Fruit fly (Drosophila melanogaster) whole organism, embryonic: Measurements from ENCODE around the gene CG14537.
A peak's percentile ranks its signal among the peaks of the same experiment; 100 is the strongest.

Experiments
- CG10147 ChIP-seq: fragments of 200-800 bp; sonication (Bioruptor generic); optimal IDR thresholded peaks from 2 replicates; lab custom pipeline; 2019; ENCODE audit warnings: missing biosample characterization, mild to moderate bottlenecking, missing genetic modification characterization, moderate library complexity
- CG11085 ChIP-seq: fragments of 200-800 bp; sonication (Bioruptor generic); IDR thresholded peaks from 2 replicates; pipeline ENCODE4 v1.3.6; 2022; ENCODE audit warnings: missing biosample characterization, missing genetic modification characterization
- CG12219 ChIP-seq: fragments of 200-800 bp; sonication (Bioruptor generic); optimal IDR thresholded peaks from 3 replicates; lab custom pipeline; 2018; ENCODE audit warnings: missing biosample characterization, mild to moderate bottlenecking, missing genetic modification characterization
- CG1529 ChIP-seq: fragments of 200-800 bp; sonication (Bioruptor generic); optimal IDR thresholded peaks from 3 replicates; lab custom pipeline; 2018; ENCODE audit warnings: missing biosample characterization, missing genetic modification characterization
- CG15514 ChIP-seq: fragments of 200-800 bp; sonication (Bioruptor generic); optimal IDR thresholded peaks from 3 replicates; lab custom pipeline; 2017; ENCODE audit warnings: missing biosample characterization, missing genetic modification characterization, mild to moderate bottlenecking, moderate library complexity, missing genetic modification reagents
- CG15696 ChIP-seq: fragments of 200-800 bp; sonication (Bioruptor generic); optimal IDR thresholded peaks from 2 replicates; lab custom pipeline; 2019; ENCODE audit warnings: missing biosample characterization, mild to moderate bottlenecking, missing genetic modification characterization, moderate library complexity
- CG16813 ChIP-seq: fragments of 200-800 bp; sonication (Bioruptor generic); IDR thresholded peaks from 3 replicates; pipeline ENCODE4 v1.3.6; 2022; ENCODE audit warnings: missing biosample characterization, missing genetic modification characterization; ENCODE audit not compliant: partially characterized antibody
- CG17612 ChIP-seq: fragments of 200-800 bp; sonication (Bioruptor generic); IDR thresholded peaks from 2 replicates; pipeline ENCODE4 v1.3.6; 2022; ENCODE audit warnings: missing biosample characterization, missing genetic modification characterization
- CG17912 ChIP-seq: fragments of 200-800 bp; sonication (Bioruptor generic); optimal IDR thresholded peaks from 2 replicates; lab custom pipeline; 2018; ENCODE audit warnings: missing biosample characterization, mild to moderate bottlenecking, missing genetic modification characterization
- CG2678 ChIP-seq: fragments of 200-800 bp; sonication (Bioruptor generic); optimal IDR thresholded peaks from 3 replicates; lab custom pipeline; 2019; ENCODE audit warnings: missing biosample characterization, mild to moderate bottlenecking, missing genetic modification characterization, moderate library complexity
- CG33213 ChIP-seq: fragments of 200-800 bp; sonication (Bioruptor generic); optimal IDR thresholded peaks from 3 replicates; lab custom pipeline; 2016; ENCODE audit warnings: missing biosample characterization, missing genetic modification characterization
- CG33557 ChIP-seq: fragments of 200-800 bp; sonication (Bioruptor generic); optimal IDR thresholded peaks from 2 replicates; lab custom pipeline; 2019; ENCODE audit warnings: missing biosample characterization, mild to moderate bottlenecking, missing genetic modification characterization, moderate library complexity
- CG3995 ChIP-seq: fragments of 200-800 bp; sonication (Bioruptor generic); optimal IDR thresholded peaks from 3 replicates; lab custom pipeline; 2016; ENCODE audit warnings: missing biosample characterization, missing genetic modification characterization
- CG42726 ChIP-seq: fragments of 200-800 bp; sonication (Bioruptor generic); IDR thresholded peaks from 2 replicates; pipeline ENCODE4 v1.3.6; 2022; ENCODE audit warnings: missing biosample characterization, missing genetic modification characterization; ENCODE audit not compliant: partially characterized antibody
- CG4360 ChIP-seq: fragments of 200-800 bp; sonication (Bioruptor generic); IDR thresholded peaks from 2 replicates; pipeline ENCODE4 v1.3.6; 2022; ENCODE audit warnings: missing biosample characterization, missing genetic modification characterization
- CG4404 ChIP-seq: fragments of 200-800 bp; sonication (Bioruptor generic); IDR thresholded peaks from 2 replicates; pipeline ENCODE4 v1.3.6; 2022; ENCODE audit warnings: missing biosample characterization, missing genetic modification characterization
- CG4730 ChIP-seq: fragments of 200-800 bp; sonication (Bioruptor generic); IDR thresholded peaks from 2 replicates; pipeline ENCODE4 v1.3.6; 2022; ENCODE audit warnings: missing biosample characterization, missing genetic modification characterization
- CG4820 ChIP-seq: fragments of 200-800 bp; sonication (Bioruptor generic); optimal IDR thresholded peaks from 3 replicates; lab custom pipeline; 2016; ENCODE audit warnings: missing biosample characterization, missing genetic modification characterization
- CG5953 ChIP-seq: fragments of 200-800 bp; sonication (Bioruptor generic); IDR thresholded peaks from 2 replicates; pipeline ENCODE4 v1.3.6; 2022; ENCODE audit warnings: missing biosample characterization, missing genetic modification characterization
- CG7928 ChIP-seq: fragments of 200-800 bp; sonication (Bioruptor generic); optimal IDR thresholded peaks from 2 replicates; lab custom pipeline; 2017; ENCODE audit warnings: missing biosample characterization, mild to moderate bottlenecking, missing genetic modification characterization
- CG9609 ChIP-seq: fragments of 200-800 bp; sonication (Bioruptor generic); optimal IDR thresholded peaks from 3 replicates; lab custom pipeline; 2016; ENCODE audit warnings: missing biosample characterization, missing genetic modification characterization
- Deaf1 ChIP-seq: fragments of 200-800 bp; optimal IDR thresholded peaks from 3 replicates; lab custom pipeline; 2019; ENCODE audit warnings: missing biosample characterization, mild to moderate bottlenecking, missing genetic modification characterization, moderate library complexity
- Dip2 ChIP-seq: fragments of 200-800 bp; sonication (Bioruptor generic); IDR thresholded peaks from 2 replicates; pipeline ENCODE4 v1.3.6; 2022; ENCODE audit warnings: missing biosample characterization, missing genetic modification characterization
- Dll ChIP-seq: fragments of 200-800 bp; sonication (Bioruptor generic); IDR thresholded peaks from 4 replicates; pipeline ENCODE4 v1.3.6; 2022; ENCODE audit warnings: missing biosample characterization, missing genetic modification characterization; ENCODE audit not compliant: partially characterized antibody
- Doc2 ChIP-seq: fragments of 200-800 bp; sonication (Bioruptor generic); IDR thresholded peaks from 2 replicates; pipeline ENCODE4 v1.3.6; 2022; ENCODE audit warnings: missing biosample characterization, missing genetic modification characterization
- E2f2 ChIP-seq: fragments of 200-800 bp; sonication (Bioruptor generic); IDR thresholded peaks from 2 replicates; pipeline ENCODE4 v1.3.6; 2022; ENCODE audit warnings: missing biosample characterization, missing genetic modification characterization
- HLH3B ChIP-seq: fragments of 200-800 bp; sonication (Bioruptor generic); IDR thresholded peaks from 2 replicates; pipeline ENCODE4 v1.3.6; 2022; ENCODE audit warnings: missing biosample characterization, missing genetic modification characterization
- HLH54F ChIP-seq: fragments of 200-800 bp; sonication (Bioruptor generic); optimal IDR thresholded peaks from 3 replicates; lab custom pipeline; 2016; ENCODE audit warnings: missing biosample characterization, missing genetic modification characterization
- Hmx ChIP-seq: fragments of 200-800 bp; sonication (Bioruptor generic); optimal IDR thresholded peaks from 2 replicates; lab custom pipeline; 2016; ENCODE audit warnings: missing biosample characterization, missing genetic modification characterization
- Hr51 ChIP-seq, 2 experiments: fragments of 200-800 bp; sonication (Bioruptor generic); optimal IDR thresholded peaks; 2 replicates in 1 of 2; 3 replicates in 1 of 2; lab custom pipeline; 2016 to 2018; ENCODE audit warnings: missing biosample characterization in 2 of 2, missing genetic modification characterization in 2 of 2, mild to moderate bottlenecking in 1 of 2, moderate library complexity in 1 of 2
- Hsf ChIP-seq: fragments of 200-800 bp; sonication (Bioruptor generic); optimal IDR thresholded peaks from 3 replicates; lab custom pipeline; 2016; ENCODE audit warnings: missing biosample characterization, missing genetic modification characterization
- NfI ChIP-seq: fragments of 200-800 bp; sonication (Bioruptor generic); optimal IDR thresholded peaks from 3 replicates; lab custom pipeline; 2018; ENCODE audit warnings: missing biosample characterization, mild to moderate bottlenecking, missing genetic modification characterization, moderate library complexity
- Rx ChIP-seq: fragments of 200-800 bp; sonication (Bioruptor generic); IDR thresholded peaks from 2 replicates; pipeline ENCODE4 v1.3.6; 2022; ENCODE audit warnings: missing biosample characterization, missing genetic modification characterization
- Sox102F ChIP-seq: fragments of 200-800 bp; sonication (Bioruptor generic); optimal IDR thresholded peaks from 2 replicates; lab custom pipeline; 2018; ENCODE audit warnings: missing biosample characterization, mild to moderate bottlenecking, missing genetic modification characterization, moderate library complexity
- ash1 ChIP-seq: fragments of 200-800 bp; sonication (Bioruptor generic); optimal IDR thresholded peaks from 2 replicates; lab custom pipeline; 2018; ENCODE audit warnings: missing biosample characterization, mild to moderate bottlenecking, missing genetic modification characterization
- esg ChIP-seq: fragments of 200-800 bp; sonication (Bioruptor generic); conservative IDR thresholded peaks from 2 replicates; pipeline ENCODE4 v1.3.6; 2022; ENCODE audit warnings: missing biosample characterization, missing genetic modification characterization
- exex ChIP-seq: fragments of 200-800 bp; sonication (Bioruptor generic); optimal IDR thresholded peaks from 4 replicates; lab custom pipeline; 2018; ENCODE audit warnings: missing biosample characterization, mild to moderate bottlenecking, missing genetic modification characterization, moderate library complexity
- eyg ChIP-seq: fragments of 200-800 bp; sonication (Bioruptor generic); optimal IDR thresholded peaks from 3 replicates; lab custom pipeline; 2016; ENCODE audit warnings: missing biosample characterization, missing genetic modification characterization
- lmd ChIP-seq: fragments of 200-800 bp; sonication (Bioruptor generic); IDR thresholded peaks from 2 replicates; pipeline ENCODE4 v1.3.6; 2022; ENCODE audit warnings: missing biosample characterization, missing genetic modification characterization
- lola ChIP-seq, 3 experiments: fragments of >200 bp in 2 of 3; fragments of 200-800 bp in 1 of 3; sonication (Bioruptor generic) in 1 of 3; optimal IDR thresholded peaks; 2 replicates each; lab custom pipeline; 2017 to 2019; ENCODE audit warnings: missing biosample characterization in 3 of 3, missing genetic modification characterization in 3 of 3, mild to moderate bottlenecking in 1 of 3, moderate library complexity in 1 of 3
- mirr ChIP-seq: fragments of 200-800 bp; sonication (Bioruptor generic); optimal IDR thresholded peaks from 3 replicates; lab custom pipeline; 2018; ENCODE audit warnings: missing biosample characterization, mild to moderate bottlenecking, missing genetic modification characterization
- nmo ChIP-seq: fragments of 200-800 bp; sonication (Bioruptor generic); optimal IDR thresholded peaks from 2 replicates; lab custom pipeline; 2018; ENCODE audit warnings: missing biosample characterization, mild to moderate bottlenecking, missing genetic modification characterization, moderate library complexity
- oc ChIP-seq: fragments of 200-800 bp; sonication (Bioruptor generic); optimal IDR thresholded peaks from 2 replicates; lab custom pipeline; 2018; ENCODE audit warnings: missing biosample characterization, mild to moderate bottlenecking, missing genetic modification characterization, moderate library complexity
- odd ChIP-seq: fragments of 200-800 bp; sonication (Bioruptor generic); optimal IDR thresholded peaks from 2 replicates; lab custom pipeline; 2017; ENCODE audit warnings: missing biosample characterization, mild to moderate bottlenecking, missing genetic modification characterization
- scrt ChIP-seq: fragments of 200-800 bp; sonication (Bioruptor generic); optimal IDR thresholded peaks from 2 replicates; lab custom pipeline; 2018; ENCODE audit warnings: missing biosample characterization, mild to moderate bottlenecking, missing genetic modification characterization, moderate library complexity
- sens ChIP-seq: fragments of 200-800 bp; sonication (Bioruptor generic); peaks from one replicate; lab custom pipeline; 2016; ENCODE audit warnings: missing biosample characterization, missing genetic modification characterization
- sna ChIP-seq: fragments of 200-800 bp; sonication (Bioruptor generic); IDR thresholded peaks from 2 replicates; pipeline ENCODE4 v1.3.6; 2022; ENCODE audit warnings: missing biosample characterization, missing genetic modification characterization; ENCODE audit not compliant: partially characterized antibody
- sob ChIP-seq: fragments of 200-800 bp; sonication (Bioruptor generic); IDR thresholded peaks from 2 replicates; pipeline ENCODE4 v1.3.6; 2022; ENCODE audit warnings: missing biosample characterization, missing genetic modification characterization
- stc ChIP-seq: fragments of 200-800 bp; sonication (Bioruptor generic); IDR thresholded peaks from 2 replicates; pipeline ENCODE4 v1.3.6; 2022; ENCODE audit warnings: missing biosample characterization, missing genetic modification characterization
- unpg ChIP-seq: fragments of 200-800 bp; sonication (Bioruptor generic); optimal IDR thresholded peaks from 3 replicates; lab custom pipeline; 2018; ENCODE audit warnings: missing biosample characterization, mild to moderate bottlenecking, missing genetic modification characterization, moderate library complexity
- yki ChIP-seq: fragments of >200 bp; optimal IDR thresholded peaks from 3 replicates; lab custom pipeline; 2018
- zfh1 ChIP-seq: fragments of 200-800 bp; sonication (Bioruptor generic); IDR thresholded peaks from 3 replicates; pipeline ENCODE4 v1.3.6; 2022; ENCODE audit warnings: missing biosample characterization, missing genetic modification characterization

The CG14537 gene

DNA sequence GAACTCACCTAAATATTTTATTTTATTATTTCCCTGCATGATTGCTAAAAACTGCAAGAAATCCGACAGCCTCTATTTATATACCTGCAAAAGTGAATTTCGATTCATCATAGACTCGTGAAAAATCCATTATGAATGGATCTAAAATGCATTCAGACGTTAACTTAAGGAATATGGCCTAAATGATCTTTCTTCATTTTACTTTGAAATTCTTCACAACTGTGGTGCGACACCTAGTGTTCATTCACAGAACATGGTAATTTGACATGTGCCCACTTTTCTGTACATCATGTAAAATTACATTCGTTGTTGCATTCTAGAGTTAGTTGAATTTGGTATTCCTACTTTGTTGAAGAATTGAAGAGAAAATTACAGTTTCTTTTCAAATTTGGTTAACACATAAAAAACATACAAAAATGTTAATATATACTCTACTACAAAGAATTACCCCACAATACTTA lies 50.4 kb downstream of the CG14537 start, which contains the start of gene Spn28Db (continued):
- TF ChIP-seq unpg (GFP tag; lab: Kevin White, UChicago), result no peak
- no peak for TF ChIP-seq E2f2 (GFP tag; lab: Robert Waterston, UW)
- TF ChIP-seq Rx (GFP tag; lab: Robert Waterston, UW), result no peak
- no peak for TF ChIP-seq oc (tag; lab: Kevin White, UChicago)
- TF ChIP-seq yki (lab: Kevin White, UChicago), result no peak
- TF ChIP-seq CG16813 (GFP tag; lab: Robert Waterston, UW), result peak; percentile 69
- TF ChIP-seq Sox102F (GFP tag; lab: Kevin White, UChicago), result no peak
- peak; percentile 96 for TF ChIP-seq Dip2
- TF ChIP-seq HLH54F (GFP tag; lab: Kevin White, UChicago), result peak; percentile 27
- TF ChIP-seq mirr (GFP tag; lab: Kevin White, UChicago), result no peak
- TF ChIP-seq CG17612 (GFP tag; lab: Robert Waterston, UW), result no peak
- TF ChIP-seq CG11085 (GFP tag; lab: Robert Waterston, UW), result no peak
- no peak for TF ChIP-seq CG4820 (GFP tag; lab: Kevin White, UChicago)
- TF ChIP-seq Deaf1 (tag; lab: Kevin White, UChicago), result no peak
- no peak for TF ChIP-seq odd (GFP tag; lab: Kevin White, UChicago)
- no peak for TF ChIP-seq CG4730
- TF ChIP-seq Dll (GFP tag; lab: Robert Waterston, UW), result no peak
- no peak for TF ChIP-seq CG3995 (GFP tag; lab: Kevin White, UChicago)
- no peak for TF ChIP-seq NfI
- TF ChIP-seq HLH3B (GFP tag; lab: Robert Waterston, UW), result no peak
- TF ChIP-seq eyg, result no peak
- no peak for TF ChIP-seq sna (GFP tag; lab: Robert Waterston, UW)
- TF ChIP-seq CG33557 (GFP tag; lab: Kevin White, UChicago), result no peak
- no peak for TF ChIP-seq CG1529
- peak; percentile 52 for TF ChIP-seq CG33213 (GFP tag; lab: Kevin White, UChicago)
- no peak for TF ChIP-seq Hmx (GFP tag; lab: Kevin White, UChicago)
- peak; percentile 62 for TF ChIP-seq CG42726
- no peak for TF ChIP-seq stc (GFP tag; lab: Robert Waterston, UW)
- no peak for TF ChIP-seq Hr51 (GFP tag; optimal IDR thresholded peaks at IDR 0.05; lab: Kevin White, UChicago)
- no peak for TF ChIP-seq esg (GFP tag; lab: Robert Waterston, UW)
- peak; percentile 58; the same call in 1 of the 2 replicates for TF ChIP-seq sob (GFP tag; lab: Robert Waterston, UW)
- no peak for TF ChIP-seq CG7928 (GFP tag; lab: Kevin White, UChicago)
- no peak for TF ChIP-seq scrt (GFP tag; lab: Kevin White, UChicago)
- TF ChIP-seq exex, result no peak
- peak; percentile 8 for TF ChIP-seq CG15696
- TF ChIP-seq CG17912 (GFP tag; lab: Kevin White, UChicago), result no peak
- TF ChIP-seq ash1 (GFP tag; lab: Kevin White, UChicago), result no peak
- no peak for TF ChIP-seq CG10147 (GFP tag; lab: Kevin White, UChicago)
- TF ChIP-seq CG15514 (GFP tag; lab: Kevin White, UChicago), result no peak
- no peak for TF ChIP-seq CG12219
- TF ChIP-seq Doc2 (GFP tag; lab: Robert Waterston, UW), result no peak
- TF ChIP-seq lmd (GFP tag; lab: Robert Waterston, UW), result no peak
- TF ChIP-seq CG4404 (GFP tag; lab: Robert Waterston, UW), result no peak
- peak; percentile 11 for TF ChIP-seq nmo (GFP tag; lab: Kevin White, UChicago)
- TF ChIP-seq lola (GFP tag; optimal IDR thresholded peaks at IDR 0.05; lab: Kevin White, UChicago), result peak in 1 of 3 experiments; percentile 2
- no peak for TF ChIP-seq CG4360 (GFP tag; lab: Robert Waterston, UW)
- no peak for TF ChIP-seq sens (GFP tag; lab: Kevin White, UChicago)
- no peak for TF ChIP-seq CG5953
- no peak for TF ChIP-seq CG2678 (tag; lab: Kevin White, UChicago)
- no peak for TF ChIP-seq zfh1 (GFP tag; lab: Robert Waterston, UW)
- no peak for TF ChIP-seq Hsf
- TF ChIP-seq CG9609 (GFP tag; lab: Kevin White, UChicago), result no peak
